Worm (Caenorhabditis elegans) whole organism, young adult: ENCODE data around the gene vps-36.

Source experiments
- B0019.2 ChIP-seq: fragments of 200-800 bp; sonication (Bioruptor generic); conservative IDR thresholded peaks from 2 replicates; pipeline ENCODE4 v1.3.6; 2022; ENCODE audit warnings: missing genetic modification reagents, missing genetic modification characterization, missing compliant biosample characterization
- B0035.1 ChIP-seq: sonication (generic microtip); optimal IDR thresholded peaks from 2 replicates; lab custom pipeline; 2016; ENCODE audit warnings: missing genetic modification characterization, mild to moderate bottlenecking, missing compliant biosample characterization, missing genotype, missing genetic modification reagents
- B0261.1 ChIP-seq: sonication (generic microtip); optimal IDR thresholded peaks from 2 replicates; lab custom pipeline; 2016; ENCODE audit warnings: mild to moderate bottlenecking, missing genetic modification characterization, moderate library complexity, missing compliant biosample characterization
- B0336.3 ChIP-seq: fragments of 200-800 bp; sonication (Bioruptor generic); IDR thresholded peaks from 2 replicates; pipeline ENCODE4 v1.3.6; 2022; ENCODE audit warnings: missing genetic modification characterization, missing compliant biosample characterization
- D2030.7 ChIP-seq: fragments of 200-800 bp; sonication (Bioruptor generic); IDR thresholded peaks from 2 replicates; pipeline ENCODE4 v1.3.6; 2022; ENCODE audit warnings: missing genetic modification reagents, missing genetic modification characterization, missing compliant biosample characterization
- F10E7.11 ChIP-seq: sonication (generic microtip); optimal IDR thresholded peaks from 2 replicates; lab custom pipeline; 2017; ENCODE audit warnings: mild to moderate bottlenecking, missing genetic modification characterization, moderate library complexity, missing compliant biosample characterization
- F23B12.7 ChIP-seq: sonication (generic microtip); optimal IDR thresholded peaks from 2 replicates; lab custom pipeline; 2017; ENCODE audit warnings: missing genetic modification characterization, mild to moderate bottlenecking, missing compliant biosample characterization, antibody characterized with exemption, moderate library complexity; ENCODE audit not compliant: insufficient read depth
- F33H1.4 ChIP-seq: fragments of 200-800 bp; sonication (Bioruptor generic); IDR thresholded peaks from 2 replicates; pipeline ENCODE4 v1.3.6; 2022; ENCODE audit warnings: missing genetic modification reagents, missing genetic modification characterization, missing compliant biosample characterization
- F52B5.7 ChIP-seq: sonication (generic microtip); optimal IDR thresholded peaks from 2 replicates; lab custom pipeline; 2016; ENCODE audit warnings: mild to moderate bottlenecking, missing genetic modification characterization, missing compliant biosample characterization
- K11D2.4 ChIP-seq: fragments of 200-800 bp; sonication (Bioruptor generic); IDR thresholded peaks from 2 replicates; pipeline ENCODE4 v1.3.6; 2022; ENCODE audit warnings: missing genetic modification reagents, missing genetic modification characterization, missing compliant biosample characterization
- Y67H2A.10 ChIP-seq: fragments of 200-800 bp; sonication (Bioruptor generic); conservative IDR thresholded peaks from 2 replicates; pipeline ENCODE4 v1.3.6; 2022; ENCODE audit warnings: missing genetic modification reagents, missing genetic modification characterization, missing compliant biosample characterization
- Y95B8A.8 ChIP-seq: fragments of 200-800 bp; sonication (Bioruptor generic); IDR thresholded peaks from 2 replicates; pipeline ENCODE4 v1.3.6; 2022; ENCODE audit warnings: missing genetic modification reagents, missing genetic modification characterization, missing compliant biosample characterization
- ZK185.1 ChIP-seq: sonication (generic microtip); optimal IDR thresholded peaks from 2 replicates; lab custom pipeline; 2016; ENCODE audit warnings: mild to moderate bottlenecking, missing genetic modification characterization, missing compliant biosample characterization; ENCODE audit not compliant: poor library complexity, severe bottlenecking
- akir-1 ChIP-seq: fragments of 200-800 bp; sonication (Bioruptor generic); optimal IDR thresholded peaks from 2 replicates; lab custom pipeline; 2018; ENCODE audit warnings: mild to moderate bottlenecking, missing genetic modification characterization, moderate library complexity, missing compliant biosample characterization
- bed-2 ChIP-seq: fragments of 200-800 bp; sonication (Bioruptor generic); IDR thresholded peaks from 2 replicates; pipeline ENCODE4 v1.3.6; 2022; ENCODE audit warnings: missing genetic modification reagents, missing genetic modification characterization, missing compliant biosample characterization
- ceh-27 ChIP-seq: fragments of 200-800 bp; sonication (Bioruptor generic); optimal IDR thresholded peaks from 2 replicates; lab custom pipeline; 2018; ENCODE audit warnings: mild to moderate bottlenecking, missing genetic modification characterization, moderate library complexity, missing compliant biosample characterization
- ceh-91 ChIP-seq: fragments of 200-800 bp; sonication (Bioruptor generic); IDR thresholded peaks from 2 replicates; pipeline ENCODE4 v1.3.6; 2022; ENCODE audit warnings: missing genetic modification reagents, missing genetic modification characterization, missing compliant biosample characterization
- die-1 ChIP-seq: sonication (generic microtip); optimal IDR thresholded peaks from 2 replicates; lab custom pipeline; 2016; ENCODE audit warnings: missing genotype, mild to moderate bottlenecking, missing genetic modification characterization, missing compliant biosample characterization
- dox-1 ChIP-seq: fragments of 200-800 bp; sonication (Bioruptor generic); IDR thresholded peaks from 2 replicates; pipeline ENCODE4 v1.3.6; 2022; ENCODE audit warnings: missing genetic modification reagents, missing genetic modification characterization, missing compliant biosample characterization
- dpl-1 ChIP-seq: fragments of 150-350 bp; optimal IDR thresholded peaks from 2 replicates; lab custom pipeline; 2014; ENCODE audit warnings: missing biosample characterization, missing genetic modification reagents, missing genetic modification characterization
- him-1 ChIP-seq: sonication (generic microtip); optimal IDR thresholded peaks from 2 replicates; lab custom pipeline; 2016; ENCODE audit warnings: missing genotype, missing genetic modification reagents, missing genetic modification characterization, missing compliant biosample characterization
- hmg-1.2 ChIP-seq: fragments of 200-800 bp; sonication (Bioruptor generic); IDR thresholded peaks from 2 replicates; pipeline ENCODE4 v1.3.6; 2022; ENCODE audit warnings: missing genetic modification reagents, missing genetic modification characterization, missing compliant biosample characterization
- hmg-20 ChIP-seq: fragments of 200-800 bp; sonication (Bioruptor generic); IDR thresholded peaks from 2 replicates; pipeline ENCODE4 v1.3.6; 2022; ENCODE audit warnings: missing genetic modification reagents, missing genetic modification characterization, missing compliant biosample characterization
- hrde-1 ChIP-seq: sonication (generic microtip); optimal IDR thresholded peaks from 2 replicates; lab custom pipeline; 2016; ENCODE audit warnings: missing genetic modification characterization, mild to moderate bottlenecking, missing compliant biosample characterization, moderate library complexity, missing genotype, missing genetic modification reagents, borderline replicate concordance
- lin-54 ChIP-seq: fragments of 200-800 bp; sonication (Bioruptor generic); optimal IDR thresholded peaks from 2 replicates; lab custom pipeline; 2018; ENCODE audit warnings: mild to moderate bottlenecking, missing genetic modification characterization, missing compliant biosample characterization
- lir-1 ChIP-seq: fragments of 200-800 bp; sonication (Bioruptor generic); conservative IDR thresholded peaks from 2 replicates; pipeline ENCODE4 v1.3.6; 2022; ENCODE audit warnings: missing genetic modification reagents, missing genetic modification characterization, missing compliant biosample characterization
- lsy-27 ChIP-seq: sonication (generic microtip); optimal IDR thresholded peaks from 2 replicates; lab custom pipeline; 2017; ENCODE audit warnings: missing genetic modification characterization, mild to moderate bottlenecking, missing compliant biosample characterization, antibody characterized with exemption, missing genotype, borderline replicate concordance; ENCODE audit not compliant: insufficient read depth
- madf-6 ChIP-seq: fragments of 200-800 bp; sonication (Bioruptor generic); IDR thresholded peaks from 2 replicates; pipeline ENCODE4 v1.3.6; 2022; ENCODE audit warnings: missing genetic modification reagents, missing genetic modification characterization, missing compliant biosample characterization
- mel-28 ChIP-seq: sonication (generic microtip); optimal IDR thresholded peaks from 2 replicates; lab custom pipeline; 2016; ENCODE audit warnings: borderline replicate concordance, mild to moderate bottlenecking, missing genetic modification characterization, missing compliant biosample characterization
- mxl-1 ChIP-seq: sonication (generic microtip); optimal IDR thresholded peaks from 2 replicates; lab custom pipeline; 2016; ENCODE audit warnings: missing genetic modification characterization, missing compliant biosample characterization
- nfya-2 ChIP-seq: fragments of 200-800 bp; sonication (Bioruptor generic); IDR thresholded peaks from 2 replicates; pipeline ENCODE4 v1.3.6; 2022; ENCODE audit warnings: missing genetic modification reagents, missing genetic modification characterization, missing compliant biosample characterization
- nhr-120 ChIP-seq: fragments of 200-800 bp; sonication (Bioruptor generic); IDR thresholded peaks from 2 replicates; pipeline ENCODE4 v1.3.6; 2022; ENCODE audit warnings: missing genetic modification characterization, missing compliant biosample characterization
- nhr-27 ChIP-seq: fragments of 200-800 bp; sonication (Bioruptor generic); optimal IDR thresholded peaks from 2 replicates; lab custom pipeline; 2018; ENCODE audit warnings: mild to moderate bottlenecking, missing genetic modification characterization, moderate library complexity, missing compliant biosample characterization
- pbrm-1 ChIP-seq: fragments of 200-800 bp; sonication (Bioruptor generic); IDR thresholded peaks from 2 replicates; pipeline ENCODE4 v1.3.6; 2022; ENCODE audit warnings: missing genetic modification reagents, missing genetic modification characterization, missing compliant biosample characterization
- pha-4 ChIP-seq: fragments of 150-350 bp; sonication (generic microtip); optimal IDR thresholded peaks from 2 replicates; lab custom pipeline; 2014; ENCODE audit warnings: missing biosample characterization, missing genetic modification reagents, missing genetic modification characterization
- rpc-1 ChIP-seq, 2 experiments: fragments of 150-350 bp in 1 of 2; sonication (generic microtip) in 1 of 2; optimal IDR thresholded peaks; 2 replicates each; lab custom pipeline; 2014 to 2018; ENCODE audit warnings: missing biosample characterization in 1 of 2, missing genetic modification characterization in 1 of 2, missing genetic modification reagents in 1 of 2, missing genotype in 1 of 2
- sea-2 ChIP-seq: fragments of 200-800 bp; sonication (Bioruptor generic); IDR thresholded peaks from 2 replicates; pipeline ENCODE4 v1.3.6; 2022; ENCODE audit warnings: missing genetic modification characterization, missing compliant biosample characterization
- snpc-1.1 ChIP-seq: sonication (generic microtip); optimal IDR thresholded peaks from 2 replicates; lab custom pipeline; 2017; ENCODE audit warnings: missing genetic modification characterization, mild to moderate bottlenecking, missing compliant biosample characterization, antibody characterized with exemption, moderate library complexity, missing genotype, missing genetic modification reagents; ENCODE audit not compliant: insufficient read depth
- snpc-3.4 ChIP-seq: sonication (generic microtip); optimal IDR thresholded peaks from 2 replicates; lab custom pipeline; 2017; ENCODE audit warnings: missing genetic modification characterization, mild to moderate bottlenecking, missing compliant biosample characterization, antibody characterized with exemption, moderate library complexity, missing genotype, missing genetic modification reagents
- snpc-4 ChIP-seq, 5 experiments: fragments of 150-350 bp in 1 of 5; sonication (generic microtip) in 4 of 5; optimal IDR thresholded peaks; 2 replicates each; lab custom pipeline; 2014 to 2018; ENCODE audit warnings: missing genetic modification characterization in 5 of 5, missing biosample characterization in 3 of 5, antibody characterized with exemption in 2 of 5, mild to moderate bottlenecking in 2 of 5, missing compliant biosample characterization in 2 of 5, missing genotype in 2 of 5, moderate library complexity in 2 of 5, missing genetic modification reagents in 1 of 5
- somi-1 ChIP-seq: fragments of 200-800 bp; sonication (Bioruptor generic); optimal IDR thresholded peaks from 2 replicates; lab custom pipeline; 2018; ENCODE audit warnings: mild to moderate bottlenecking, missing genetic modification characterization, missing compliant biosample characterization
- xnd-1 ChIP-seq: sonication (generic microtip); optimal IDR thresholded peaks from 2 replicates; lab custom pipeline; 2016; ENCODE audit warnings: missing genotype, missing genetic modification reagents, missing genetic modification characterization, missing compliant biosample characterization
- zfh-2 ChIP-seq: fragments of 200-800 bp; sonication (Bioruptor generic); conservative IDR thresholded peaks from 2 replicates; pipeline ENCODE4 v1.3.6; 2022; ENCODE audit warnings: missing genetic modification reagents, missing genetic modification characterization, missing compliant biosample characterization
- zim-3 ChIP-seq: sonication (generic microtip); optimal IDR thresholded peaks from 2 replicates; lab custom pipeline; 2017; ENCODE audit warnings: mild to moderate bottlenecking, missing genetic modification characterization, moderate library complexity, missing compliant biosample characterization
- ztf-22 ChIP-seq: fragments of 200-800 bp; sonication (Bioruptor generic); optimal IDR thresholded peaks from 2 replicates; lab custom pipeline; 2018; ENCODE audit warnings: mild to moderate bottlenecking, missing genetic modification characterization, moderate library complexity, missing compliant biosample characterization
- ztf-3 ChIP-seq: fragments of 200-800 bp; sonication (Bioruptor generic); optimal IDR thresholded peaks from 2 replicates; lab custom pipeline; 2018; ENCODE audit warnings: mild to moderate bottlenecking, missing genetic modification characterization, missing compliant biosample characterization

The vps-36 gene

ce11 chrV:10961448-10961870, 990 bp upstream of the vps-36 start (continued):
- TF ChIP-seq somi-1 (GFP tag; lab: Kevin White, UChicago) (peak; percentile 40), lir-1 (GFP tag; lab: Robert Waterston, UW) (no peak), zfh-2 (peak; percentile 86), hmg-1.2 (GFP tag; lab: Robert Waterston, UW) (peak; percentile 53; the same call in 1 of the 2 replicates), ceh-91 (GFP tag; lab: Robert Waterston, UW) (no peak), B0035.1 (tag; lab: Kevin White, UChicago) (no peak), ztf-22 (no peak), nhr-120 (GFP tag; lab: Robert Waterston, UW) (no peak), bed-2 (no peak), pha-4 (tag; lab: Kevin White, UChicago) (no peak), nhr-27 (tag; lab: Kevin White, UChicago) (no peak), lsy-27 (tag; lab: Kevin White, UChicago) (no peak), Y67H2A.10 (GFP tag; lab: Robert Waterston, UW) (no peak), dpl-1 (GFP tag; lab: Kevin White, UChicago) (no peak), lin-54 (GFP tag; lab: Kevin White, UChicago) (no peak), sea-2 (GFP tag; lab: Robert Waterston, UW) (no peak), xnd-1 (tag; lab: Kevin White, UChicago) (no peak), hmg-20 (no peak), snpc-3.4 (no peak), ZK185.1 (tag; lab: Kevin White, UChicago) (peak; percentile 19), snpc-1.1 (tag; lab: Kevin White, UChicago) (no peak), F52B5.7 (tag; lab: Kevin White, UChicago) (peak; percentile 28), K11D2.4 (peak; percentile 52; the same call in 1 of the 2 replicates), madf-6 (GFP tag; lab: Robert Waterston, UW) (0 out of 2 replicates have a peak, but pooled peaks have one; percentile 12), B0019.2 (no peak), die-1 (tag; lab: Kevin White, UChicago) (no peak), F33H1.4 (no peak), D2030.7 (GFP tag; lab: Robert Waterston, UW) (no peak), dox-1 (GFP tag; lab: Robert Waterston, UW) (peak; percentile 44; the same call in 1 of the 2 replicates), B0336.3 (GFP tag; lab: Robert Waterston, UW) (peak; percentile 36; the same call in 1 of the 2 replicates), ceh-27 (GFP tag; lab: Kevin White, UChicago) (peak; percentile 67), pbrm-1 (peak; percentile 52; the same call in 1 of the 2 replicates), him-1 (tag; lab: Kevin White, UChicago) (no peak), mel-28 (tag; lab: Kevin White, UChicago) (no peak), Y95B8A.8 (GFP tag; lab: Robert Waterston, UW) (no peak), akir-1 (GFP tag; lab: Kevin White, UChicago) (no peak), ztf-3 (GFP tag; lab: Kevin White, UChicago) (peak; percentile 26), snpc-4 (GFP tag; optimal IDR thresholded peaks at IDR 0.05; lab: Kevin White, UChicago) (no peak), snpc-4 (tag; optimal IDR thresholded peaks at IDR 0.05; lab: Kevin White, UChicago) (peak in 1 of 4 experiments; percentile 23), zim-3 (no peak), F10E7.11 (tag; lab: Kevin White, UChicago) (peak; percentile 56), mxl-1 (tag; lab: Kevin White, UChicago) (no peak), hrde-1 (tag; lab: Kevin White, UChicago) (no peak), nfya-2 (GFP tag; lab: Robert Waterston, UW) (no peak), F23B12.7 (tag; lab: Kevin White, UChicago) (no peak), B0261.1 (tag; lab: Kevin White, UChicago) (no peak), rpc-1 (optimal IDR thresholded peaks at IDR 0.05; lab: Kevin White, UChicago) (no peak), rpc-1 (tag; optimal IDR thresholded peaks at IDR 0.05; lab: Kevin White, UChicago) (no peak)
